Fruit fly (Drosophila melanogaster): Measurements from ENCODE around the gene CG31704.

Gene CG31704

dm6 chr2L:11804228-11805044, 36.1 kb upstream of the CG31704 start (continued):
- no peak for TF ChIP-seq CG7786 (GFP tag; optimal IDR thresholded peaks at IDR 0.05)
- TF ChIP-seq gsb (GFP tag; IDR thresholded peaks at IDR 0.05) = no peak
- TF ChIP-seq crc (GFP tag; optimal IDR thresholded peaks at IDR 0.05) = no peak
- TF ChIP-seq grn (GFP tag; optimal IDR thresholded peaks at IDR 0.05) = no peak
- TF ChIP-seq seq (GFP tag; IDR thresholded peaks at IDR 0.05) = peak; percentile 11; the same call in 1 of the 2 replicates
- TF ChIP-seq YL-1 (GFP tag; optimal IDR thresholded peaks at IDR 0.05) = no peak
- TF ChIP-seq Dip2 (GFP tag; IDR thresholded peaks at IDR 0.05) = no peak
- TF ChIP-seq Myb (GFP tag; optimal IDR thresholded peaks at IDR 0.05) = no peak
- no peak for TF ChIP-seq so (GFP tag; IDR thresholded peaks at IDR 0.05)
- TF ChIP-seq CG18764 (GFP tag; optimal IDR thresholded peaks at IDR 0.05) = no peak
- peak; percentile 86 for TF ChIP-seq ewg (GFP tag; optimal IDR thresholded peaks at IDR 0.05)
- no peak for TF ChIP-seq run (tag; optimal IDR thresholded peaks at IDR 0.05)
- peak; percentile 99 for TF ChIP-seq crol (GFP tag; IDR thresholded peaks at IDR 0.05)
- no peak for TF ChIP-seq sna (GFP tag; IDR thresholded peaks at IDR 0.05; ENCODE audit: partially characterized antibody)
- no peak for TF ChIP-seq Dref (GFP tag; IDR thresholded peaks at IDR 0.05)
- TF ChIP-seq Ets65A (GFP tag) = no peak
- TF ChIP-seq CG2116 (GFP tag; optimal IDR thresholded peaks at IDR 0.05) = no peak
- TF ChIP-seq kni (GFP tag; optimal IDR thresholded peaks at IDR 0.05) = no peak
- TF ChIP-seq CG31365 (tag; optimal IDR thresholded peaks at IDR 0.05) = no peak
- TF ChIP-seq Asciz (GFP tag; optimal IDR thresholded peaks at IDR 0.05) = no peak
- TF ChIP-seq CG10321 (GFP tag; IDR thresholded peaks at IDR 0.05) = no peak
- TF ChIP-seq gfzf (GFP tag; optimal IDR thresholded peaks at IDR 0.05) = no peak
- TF ChIP-seq CG2678 (tag; optimal IDR thresholded peaks at IDR 0.05) = no peak
- no peak for TF ChIP-seq CG5953 (GFP tag; IDR thresholded peaks at IDR 0.05)
- TF ChIP-seq sc (optimal IDR thresholded peaks at IDR 0.05) = no peak
- TF ChIP-seq sc (GFP tag; optimal IDR thresholded peaks at IDR 0.05) = no peak
- TF ChIP-seq E2f2 (GFP tag; IDR thresholded peaks at IDR 0.05) = no peak
- TF ChIP-seq bsh (GFP tag; optimal IDR thresholded peaks at IDR 0.05) = peak in 1 of 2 experiments; percentile 11
- TF ChIP-seq Antp (GFP tag; optimal IDR thresholded peaks at IDR 0.05) = no peak
- TF ChIP-seq PHDP (tag; optimal IDR thresholded peaks at IDR 0.05) = no peak
- no peak for TF ChIP-seq CG9727 (GFP tag; optimal IDR thresholded peaks at IDR 0.05)
- no peak for TF ChIP-seq slou (GFP tag; optimal IDR thresholded peaks at IDR 0.05)
- TF ChIP-seq CG10147 (GFP tag; optimal IDR thresholded peaks at IDR 0.05) = no peak
- no peak for TF ChIP-seq trh (GFP tag; optimal IDR thresholded peaks at IDR 0.05)
- peak; percentile 33 for TF ChIP-seq cg (GFP tag; optimal IDR thresholded peaks at IDR 0.05)
- TF ChIP-seq Awh (GFP tag; IDR thresholded peaks at IDR 0.05) = no peak
- peak; percentile 75 to 86 for TF ChIP-seq Trl (optimal IDR thresholded peaks at IDR 0.05)
- TF ChIP-seq Trl (GFP tag; optimal IDR thresholded peaks at IDR 0.05) = no peak
- no peak for TF ChIP-seq sqz (GFP tag; optimal IDR thresholded peaks at IDR 0.05)
- no peak for TF ChIP-seq Atf-2 (GFP tag; optimal IDR thresholded peaks at IDR 0.05)
- TF ChIP-seq CG6813 (GFP tag; optimal IDR thresholded peaks at IDR 0.05) = no peak
- no peak for TF ChIP-seq pnt (GFP tag; optimal IDR thresholded peaks at IDR 0.05)
- no peak for TF ChIP-seq CG12104 (GFP tag; optimal IDR thresholded peaks at IDR 0.05)
- peak in 1 of 2 experiments; percentile 32 for TF ChIP-seq insv (GFP tag; optimal IDR thresholded peaks at IDR 0.05)
- no peak for TF ChIP-seq Lim3 (GFP tag; IDR thresholded peaks at IDR 0.05)
- TF ChIP-seq tup (GFP tag; optimal IDR thresholded peaks at IDR 0.05) = no peak
- TF ChIP-seq CG2889 (GFP tag; IDR thresholded peaks at IDR 0.05) = no peak
- 0 out of 3 replicates have a peak, but pooled peaks have one; percentile 26 for TF ChIP-seq CG34422 (GFP tag; IDR thresholded peaks at IDR 0.05)
- TF ChIP-seq MESR4 (GFP tag; optimal IDR thresholded peaks at IDR 0.05) = no peak
- TF ChIP-seq CG17328 (GFP tag; IDR thresholded peaks at IDR 0.05) = no peak
- no peak for TF ChIP-seq pho (GFP tag; optimal IDR thresholded peaks at IDR 0.05)
